Fruit fly (Drosophila melanogaster) whole organism, embryonic: ENCODE results near the gene CG32983.

Experiments
- Atf3 ChIP-seq: fragments of 200-800 bp; sonication (Bioruptor generic); optimal IDR thresholded peaks from 3 replicates; lab custom pipeline; 2016; ENCODE audit warnings: missing biosample characterization, missing genetic modification characterization
- CG1024 ChIP-seq: fragments of 200-800 bp; sonication (Bioruptor generic); IDR thresholded peaks from 2 replicates; pipeline ENCODE4 v1.3.6; 2022; ENCODE audit warnings: missing biosample characterization, missing genetic modification characterization
- CG10431 ChIP-seq: fragments of 200-800 bp; sonication (Bioruptor generic); optimal IDR thresholded peaks from 3 replicates; lab custom pipeline; 2018; ENCODE audit warnings: missing biosample characterization, mild to moderate bottlenecking, missing genetic modification characterization
- CG10462 ChIP-seq: fragments of 200-800 bp; sonication (Bioruptor generic); optimal IDR thresholded peaks from 2 replicates; lab custom pipeline; 2016; ENCODE audit warnings: missing biosample characterization, missing genetic modification characterization
- CG11093 ChIP-seq: fragments of 200-800 bp; sonication (Bioruptor generic); IDR thresholded peaks from 3 replicates; pipeline ENCODE4 v1.3.6; 2022; ENCODE audit warnings: missing biosample characterization, missing genetic modification characterization
- CG11398 ChIP-seq: fragments of 200-800 bp; sonication (Bioruptor generic); optimal IDR thresholded peaks from 2 replicates; lab custom pipeline; 2016; ENCODE audit warnings: missing biosample characterization, missing genetic modification characterization
- CG1233 ChIP-seq: fragments of 200-800 bp; sonication (Bioruptor generic); optimal IDR thresholded peaks from 4 replicates; lab custom pipeline; 2018; ENCODE audit warnings: missing biosample characterization, mild to moderate bottlenecking, missing genetic modification characterization
- CG12391 ChIP-seq: fragments of 200-800 bp; sonication (Bioruptor generic); optimal IDR thresholded peaks from 3 replicates; lab custom pipeline; 2018; ENCODE audit warnings: missing biosample characterization, mild to moderate bottlenecking, missing genetic modification characterization, moderate library complexity
- CG13624 ChIP-seq: fragments of 200-800 bp; sonication (Bioruptor generic); optimal IDR thresholded peaks from 2 replicates; lab custom pipeline; 2016; ENCODE audit warnings: missing biosample characterization, missing genetic modification characterization
- CG14050 ChIP-seq: fragments of 200-800 bp; sonication (Bioruptor generic); IDR thresholded peaks from 3 replicates; pipeline ENCODE4 v1.3.6; 2022; ENCODE audit warnings: missing biosample characterization, missing genetic modification characterization
- CG16815 ChIP-seq: fragments of 200-800 bp; sonication (Bioruptor generic); optimal IDR thresholded peaks from 3 replicates; lab custom pipeline; 2017; ENCODE audit warnings: missing biosample characterization, mild to moderate bottlenecking, missing genetic modification characterization
- CG17829 ChIP-seq: fragments of 200-800 bp; optimal IDR thresholded peaks from 2 replicates; lab custom pipeline; 2019; ENCODE audit warnings: missing biosample characterization, mild to moderate bottlenecking, missing genetic modification characterization, moderate library complexity
- CG1832 ChIP-seq: fragments of 200-800 bp; sonication (Bioruptor generic); optimal IDR thresholded peaks from 2 replicates; lab custom pipeline; 2017; ENCODE audit warnings: missing biosample characterization, mild to moderate bottlenecking, missing genetic modification characterization, inconsistent platforms
- CG30431 ChIP-seq: fragments of 200-800 bp; sonication (Bioruptor generic); optimal IDR thresholded peaks from 2 replicates; lab custom pipeline; 2017; ENCODE audit warnings: missing biosample characterization, missing genetic modification characterization
- CG3065 ChIP-seq: fragments of 200-800 bp; sonication (Bioruptor generic); optimal IDR thresholded peaks from 2 replicates; lab custom pipeline; 2016; ENCODE audit warnings: missing biosample characterization, missing genetic modification characterization
- CG31441 ChIP-seq: fragments of 200-800 bp; sonication (Bioruptor generic); IDR thresholded peaks from 2 replicates; pipeline ENCODE4 v1.3.6; 2022; ENCODE audit warnings: missing biosample characterization, missing genetic modification characterization
- CG32767 ChIP-seq: fragments of 200-800 bp; sonication (Bioruptor generic); IDR thresholded peaks from 2 replicates; pipeline ENCODE4 v1.3.6; 2022; ENCODE audit warnings: missing biosample characterization, missing genetic modification characterization
- CG4282 ChIP-seq: fragments of 200-800 bp; sonication (Bioruptor generic); optimal IDR thresholded peaks from 2 replicates; lab custom pipeline; 2016; ENCODE audit warnings: missing biosample characterization, missing genetic modification characterization
- CG4328 ChIP-seq: fragments of 200-800 bp; sonication (Bioruptor generic); optimal IDR thresholded peaks from 3 replicates; lab custom pipeline; 2017; ENCODE audit warnings: missing biosample characterization, missing genetic modification reagents, missing genetic modification characterization
- CG4404 ChIP-seq: fragments of 200-800 bp; sonication (Bioruptor generic); IDR thresholded peaks from 2 replicates; pipeline ENCODE4 v1.3.6; 2022; ENCODE audit warnings: missing biosample characterization, missing genetic modification characterization
- CG8290 ChIP-seq, 3 experiments: fragments of 200-800 bp; sonication (Bioruptor generic); optimal IDR thresholded peaks; 2 replicates each; lab custom pipeline; 2016 to 2019; ENCODE audit warnings: missing biosample characterization in 3 of 3, missing genetic modification characterization in 3 of 3, mild to moderate bottlenecking in 2 of 3, moderate library complexity in 1 of 3
- CG8765 ChIP-seq: fragments of 200-800 bp; sonication (Bioruptor generic); IDR thresholded peaks from 2 replicates; pipeline ENCODE4 v1.3.6; 2022; ENCODE audit warnings: missing biosample characterization, missing genetic modification characterization
- Dip2 ChIP-seq: fragments of 200-800 bp; sonication (Bioruptor generic); IDR thresholded peaks from 2 replicates; pipeline ENCODE4 v1.3.6; 2022; ENCODE audit warnings: missing biosample characterization, missing genetic modification characterization
- Doc2 ChIP-seq: fragments of 200-800 bp; sonication (Bioruptor generic); IDR thresholded peaks from 2 replicates; pipeline ENCODE4 v1.3.6; 2022; ENCODE audit warnings: missing biosample characterization, missing genetic modification characterization
- Dp ChIP-seq: fragments of 200-800 bp; sonication (Bioruptor generic); optimal IDR thresholded peaks from 2 replicates; lab custom pipeline; 2018; ENCODE audit warnings: missing biosample characterization, mild to moderate bottlenecking, missing genetic modification characterization, moderate library complexity
- Fer2 ChIP-seq: fragments of 200-800 bp; sonication (Bioruptor generic); optimal IDR thresholded peaks from 2 replicates; lab custom pipeline; 2018; ENCODE audit warnings: missing biosample characterization, mild to moderate bottlenecking, missing genetic modification characterization, moderate library complexity
- Hmr ChIP-seq: fragments of 200-800 bp; sonication (Bioruptor generic); optimal IDR thresholded peaks from 3 replicates; lab custom pipeline; 2017; ENCODE audit warnings: mild to moderate bottlenecking, missing biosample characterization, missing genetic modification reagents, missing genetic modification characterization
- Hr51 ChIP-seq, 2 experiments: fragments of 200-800 bp; sonication (Bioruptor generic); optimal IDR thresholded peaks; 2 replicates in 1 of 2; 3 replicates in 1 of 2; lab custom pipeline; 2016 to 2018; ENCODE audit warnings: missing biosample characterization in 2 of 2, missing genetic modification characterization in 2 of 2, mild to moderate bottlenecking in 1 of 2, moderate library complexity in 1 of 2
- Max ChIP-seq: fragments of 200-800 bp; sonication (Bioruptor generic); optimal IDR thresholded peaks from 2 replicates; lab custom pipeline; 2016; ENCODE audit warnings: missing biosample characterization, mild to moderate bottlenecking, missing genetic modification characterization
- Mrtf ChIP-seq: fragments of 200-800 bp; sonication (Bioruptor generic); IDR thresholded peaks from 3 replicates; pipeline ENCODE4 v1.3.6; 2022; ENCODE audit warnings: missing biosample characterization, missing genetic modification characterization
- NC2β ChIP-seq: fragments of 200-800 bp; sonication (Bioruptor generic); optimal IDR thresholded peaks from 2 replicates; lab custom pipeline; 2016; ENCODE audit warnings: missing biosample characterization, missing genetic modification characterization
- aop ChIP-seq: fragments of 200-800 bp; sonication (Bioruptor generic); IDR thresholded peaks from 2 replicates; pipeline ENCODE4 v1.3.6; 2022; ENCODE audit warnings: missing biosample characterization, missing genetic modification characterization
- ase ChIP-seq: fragments of 200-800 bp; sonication (Bioruptor generic); IDR thresholded peaks from 3 replicates; pipeline ENCODE4 v1.3.6; 2022; ENCODE audit warnings: missing biosample characterization, missing genetic modification characterization
- bsh ChIP-seq, 2 experiments: fragments of 200-800 bp; sonication (Bioruptor generic); optimal IDR thresholded peaks; 2 replicates each; lab custom pipeline; 2017 to 2018; ENCODE audit warnings: mild to moderate bottlenecking in 2 of 2, missing biosample characterization in 2 of 2, missing genetic modification characterization in 2 of 2, moderate library complexity in 1 of 2
- cas ChIP-seq: fragments of 200-800 bp; sonication (Bioruptor generic); IDR thresholded peaks from 2 replicates; pipeline ENCODE4 v1.3.6; 2022; ENCODE audit warnings: missing biosample characterization, missing genetic modification characterization
- chif ChIP-seq, 2 experiments: fragments of 200-800 bp; sonication (Bioruptor generic); optimal IDR thresholded peaks; 3 replicates each; lab custom pipeline; 2016; ENCODE audit warnings: missing biosample characterization in 2 of 2, missing genetic modification characterization in 2 of 2
- da ChIP-seq: fragments of 200-800 bp; sonication (Bioruptor generic); optimal IDR thresholded peaks from 2 replicates; lab custom pipeline; 2016; ENCODE audit warnings: missing biosample characterization, missing genetic modification characterization
- grn ChIP-seq: fragments of 200-800 bp; sonication (Bioruptor generic); optimal IDR thresholded peaks from 3 replicates; lab custom pipeline; 2017; ENCODE audit warnings: missing biosample characterization, missing genetic modification characterization
- h ChIP-seq: fragments of >200 bp; optimal IDR thresholded peaks from 2 replicates; lab custom pipeline; 2017
- hth ChIP-seq: fragments of >200 bp; optimal IDR thresholded peaks from 2 replicates; lab custom pipeline; 2017; ENCODE audit warnings: inconsistent platforms
- jigr1 ChIP-seq: fragments of 200-800 bp; sonication (Bioruptor generic); IDR thresholded peaks from 3 replicates; pipeline ENCODE4 v1.3.6; 2022; ENCODE audit warnings: missing biosample characterization, missing genetic modification characterization
- kah ChIP-seq: fragments of 200-800 bp; sonication (Bioruptor generic); optimal IDR thresholded peaks from 2 replicates; lab custom pipeline; 2018; ENCODE audit warnings: missing biosample characterization, mild to moderate bottlenecking, missing genetic modification characterization
- lmd ChIP-seq: fragments of 200-800 bp; sonication (Bioruptor generic); IDR thresholded peaks from 2 replicates; pipeline ENCODE4 v1.3.6; 2022; ENCODE audit warnings: missing biosample characterization, missing genetic modification characterization
- oc ChIP-seq: fragments of 200-800 bp; sonication (Bioruptor generic); optimal IDR thresholded peaks from 2 replicates; lab custom pipeline; 2018; ENCODE audit warnings: missing biosample characterization, mild to moderate bottlenecking, missing genetic modification characterization, moderate library complexity
- schlank ChIP-seq: fragments of 200-800 bp; sonication (Bioruptor generic); optimal IDR thresholded peaks from 2 replicates; lab custom pipeline; 2018; ENCODE audit warnings: missing biosample characterization, mild to moderate bottlenecking, missing genetic modification characterization
- sens-2 ChIP-seq: fragments of 200-800 bp; sonication (Bioruptor generic); IDR thresholded peaks from 2 replicates; pipeline ENCODE4 v1.3.6; 2022; ENCODE audit warnings: missing biosample characterization, missing genetic modification characterization
- stwl ChIP-seq: fragments of 200-800 bp; sonication (Bioruptor generic); optimal IDR thresholded peaks from 3 replicates; lab custom pipeline; 2018; ENCODE audit warnings: missing biosample characterization, mild to moderate bottlenecking, missing genetic modification characterization, moderate library complexity
- tll ChIP-seq, 2 experiments: fragments of 200-800 bp in 1 of 2; fragments of >200 bp in 1 of 2; sonication (Bioruptor generic) in 1 of 2; optimal IDR thresholded peaks; 2 replicates each; lab custom pipeline; 2017 to 2019; ENCODE audit warnings: missing biosample characterization in 2 of 2, missing genetic modification characterization in 2 of 2, mild to moderate bottlenecking in 1 of 2, moderate library complexity in 1 of 2
- toy ChIP-seq: fragments of 200-800 bp; sonication (Bioruptor generic); IDR thresholded peaks from 2 replicates; pipeline ENCODE4 v1.3.6; 2022; ENCODE audit warnings: missing biosample characterization, missing genetic modification characterization
- z ChIP-seq: fragments of 200-800 bp; sonication (Bioruptor generic); IDR thresholded peaks from 3 replicates; pipeline ENCODE4 v1.3.6; 2022; ENCODE audit warnings: missing biosample characterization, missing genetic modification characterization
- zfh2 ChIP-seq: fragments of 200-800 bp; sonication (Bioruptor generic); optimal IDR thresholded peaks from 2 replicates; lab custom pipeline; 2016; ENCODE audit warnings: missing biosample characterization, missing genetic modification characterization

Gene CG32983

DNA sequence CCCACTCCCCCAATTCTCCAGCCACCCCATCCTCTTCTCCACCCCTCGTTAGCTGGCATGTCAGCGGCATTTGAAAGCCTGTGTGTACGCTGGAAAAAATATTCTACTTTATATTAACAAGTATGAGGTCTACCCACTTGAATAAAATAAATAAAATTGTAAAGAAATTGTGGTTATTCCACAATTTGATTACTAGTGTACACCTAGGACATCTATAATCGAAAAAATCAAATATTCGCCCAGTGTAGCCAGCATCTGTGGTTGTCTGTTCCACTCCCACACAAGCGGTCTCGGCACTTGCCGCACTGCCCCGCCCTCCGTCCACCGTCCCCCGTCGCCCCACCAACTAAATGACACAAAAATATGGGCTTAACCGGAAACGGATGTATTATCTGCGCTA lies 4.9 kb upstream of the CG32983 start (continued):
- TF ChIP-seq CG30431 (GFP tag; lab: Kevin White, UChicago) (peak; percentile 42), Doc2 (GFP tag; lab: Robert Waterston, UW) (no peak), bsh (GFP tag; optimal IDR thresholded peaks at IDR 0.05; lab: Kevin White, UChicago) (peak in 1 of 2 experiments; percentile 83), grn (GFP tag; lab: Kevin White, UChicago) (no peak), sens-2 (GFP tag; lab: Robert Waterston, UW) (peak; percentile 47; the same call in 1 of the 2 replicates), CG3065 (GFP tag; lab: Kevin White, UChicago) (no peak), lmd (GFP tag; lab: Robert Waterston, UW) (peak; percentile 76), aop (GFP tag; lab: Robert Waterston, UW) (0 out of 2 replicates have a peak, but pooled peaks have one; percentile 48), CG14050 (0 out of 3 replicates have a peak, but pooled peaks have one; percentile 25), CG17829 (tag; lab: Kevin White, UChicago) (peak; percentile 75), da (GFP tag; lab: Kevin White, UChicago) (no peak), CG8765 (GFP tag; lab: Robert Waterston, UW) (no peak; the same call in 1 of the 2 replicates), schlank (tag; lab: Kevin White, UChicago) (no peak), CG31441 (peak; percentile 78), cas (GFP tag; lab: Robert Waterston, UW) (no peak), CG32767 (GFP tag; lab: Robert Waterston, UW) (peak; percentile 29; the same call in 1 of the 2 replicates), CG8290 (GFP tag; optimal IDR thresholded peaks at IDR 0.05; lab: Kevin White, UChicago) (peak; percentile 34), CG8290 (tag; optimal IDR thresholded peaks at IDR 0.05; lab: Kevin White, UChicago) (no peak), CG12391 (tag; lab: Kevin White, UChicago) (peak; percentile 65), CG1233 (GFP tag; lab: Kevin White, UChicago) (peak; percentile 52), CG1832 (GFP tag; lab: Kevin White, UChicago) (no peak), stwl (tag; lab: Kevin White, UChicago) (peak; percentile 2), oc (peak; percentile 48), Hmr (peak; percentile 30), NC2β (peak; percentile 9), CG11093 (GFP tag; lab: Robert Waterston, UW) (peak; percentile 59; the same call in 2 of the 3 replicates), CG16815 (GFP tag; lab: Kevin White, UChicago) (peak; percentile 59), Mrtf (peak; percentile 65; the same call in 2 of the 3 replicates), ase (0 out of 3 replicates have a peak, but pooled peaks have one; percentile 62), hth (lab: Kevin White, UChicago) (no peak), CG4404 (GFP tag; lab: Robert Waterston, UW) (peak; percentile 73), Dip2 (no peak), CG10431 (GFP tag; lab: Kevin White, UChicago) (no peak), chif (GFP tag; optimal IDR thresholded peaks at IDR 0.05; lab: Kevin White, UChicago) (peak; percentile 33 to 47), z (GFP tag; lab: Robert Waterston, UW) (0 out of 3 replicates have a peak, but pooled peaks have one; percentile 13), Max (peak; percentile 13), CG10462 (peak; percentile 8), h (lab: Kevin White, UChicago) (no peak), jigr1 (GFP tag; lab: Robert Waterston, UW) (peak; percentile 49; the same call in 1 of the 3 replicates), CG4282 (no peak), kah (GFP tag; lab: Kevin White, UChicago) (peak; percentile 12), Dp (GFP tag; lab: Kevin White, UChicago) (no peak), toy (GFP tag; lab: Robert Waterston, UW) (peak; percentile 48), CG1024 (GFP tag; lab: Robert Waterston, UW) (peak; percentile 60), Fer2 (peak; percentile 11), zfh2 (GFP tag; lab: Kevin White, UChicago) (no peak), CG13624 (GFP tag; lab: Kevin White, UChicago) (peak; percentile 18), Hr51 (GFP tag; optimal IDR thresholded peaks at IDR 0.05; lab: Kevin White, UChicago) (peak in 1 of 2 experiments; percentile 53), tll (GFP tag; optimal IDR thresholded peaks at IDR 0.05; lab: Kevin White, UChicago) (no peak), CG11398 (no peak), Atf3 (GFP tag; lab: Kevin White, UChicago) (no peak), CG4328 (GFP tag; lab: Kevin White, UChicago) (peak; percentile 17)
